Fruit fly (Drosophila melanogaster): Measurements from ENCODE around the gene CG42464.
A peak's percentile ranks its signal among the peaks of the same experiment; 100 is the strongest.

CG42464 gene

dm6 chr2L:3748691-3749090 is 49.4 kb downstream of the CG42464 start (continued):
- peak; percentile 28 for TF ChIP-seq HHEX (GFP tag; optimal IDR thresholded peaks at IDR 0.05)
- TF ChIP-seq bigmax (GFP tag; optimal IDR thresholded peaks at IDR 0.05): no peak
- no peak for TF ChIP-seq Atf3 (GFP tag; optimal IDR thresholded peaks at IDR 0.05)
- no peak for TF ChIP-seq her (GFP tag; optimal IDR thresholded peaks at IDR 0.05)
- no peak for TF ChIP-seq CG10654 (GFP tag; optimal IDR thresholded peaks at IDR 0.05)
- TF ChIP-seq CG2712 (tag; optimal IDR thresholded peaks at IDR 0.05): no peak
- no peak for TF ChIP-seq al (GFP tag; IDR thresholded peaks at IDR 0.05)
- TF ChIP-seq CG17802 (tag; optimal IDR thresholded peaks at IDR 0.05): no peak
- TF ChIP-seq ftz-f1 (GFP tag; optimal IDR thresholded peaks at IDR 0.05): no peak
- no peak for TF ChIP-seq CG5180 (GFP tag; optimal IDR thresholded peaks at IDR 0.05)
- peak; percentile 22 for TF ChIP-seq CG3281 (GFP tag; optimal IDR thresholded peaks at IDR 0.05)
- TF ChIP-seq ham (GFP tag; IDR thresholded peaks at IDR 0.05): no peak
- TF ChIP-seq MBD-R2 (GFP tag; IDR thresholded peaks at IDR 0.05): no peak
- no peak for TF ChIP-seq gfzf (GFP tag; optimal IDR thresholded peaks at IDR 0.05)
- TF ChIP-seq Taf1 (GFP tag; IDR thresholded peaks at IDR 0.05): no peak
- TF ChIP-seq CG1832 (GFP tag; optimal IDR thresholded peaks at IDR 0.05): no peak
- no peak for TF ChIP-seq esg (GFP tag; conservative IDR thresholded peaks at IDR 0.05)
- no peak for TF ChIP-seq CG1233 (GFP tag; optimal IDR thresholded peaks at IDR 0.05)
- no peak for TF ChIP-seq sim (GFP tag; IDR thresholded peaks at IDR 0.05)
- no peak for TF ChIP-seq Adf1 (GFP tag; IDR thresholded peaks at IDR 0.05)
- TF ChIP-seq Drgx (GFP tag; IDR thresholded peaks at IDR 0.05): no peak
- TF ChIP-seq Meics (GFP tag; optimal IDR thresholded peaks at IDR 0.05): peak; percentile 31
- no peak for TF ChIP-seq pnt (GFP tag; optimal IDR thresholded peaks at IDR 0.05)
- TF ChIP-seq Usf (GFP tag; optimal IDR thresholded peaks at IDR 0.05): no peak
- TF ChIP-seq oc (tag; optimal IDR thresholded peaks at IDR 0.05): no peak
- no peak for TF ChIP-seq H15 (GFP tag; IDR thresholded peaks at IDR 0.05)
- TF ChIP-seq hkb (optimal IDR thresholded peaks at IDR 0.05): no peak
- TF ChIP-seq hkb (GFP tag; IDR thresholded peaks at IDR 0.05): no peak
- no peak for TF ChIP-seq CG7372 (GFP tag; IDR thresholded peaks at IDR 0.05)
- no peak for TF ChIP-seq tx (GFP tag; optimal IDR thresholded peaks at IDR 0.05)
- no peak for TF ChIP-seq Sox100B (GFP tag; optimal IDR thresholded peaks at IDR 0.05)
- no peak for TF ChIP-seq Blimp-1 (GFP tag; optimal IDR thresholded peaks at IDR 0.05)
- TF ChIP-seq Trl (optimal IDR thresholded peaks at IDR 0.05): no peak
- peak; percentile 24 for TF ChIP-seq Trl (GFP tag; optimal IDR thresholded peaks at IDR 0.05)
- no peak for TF ChIP-seq trem (tag; optimal IDR thresholded peaks at IDR 0.05)
- no peak for TF ChIP-seq BtbVII (GFP tag; optimal IDR thresholded peaks at IDR 0.05)
- TF ChIP-seq twi (tag; optimal IDR thresholded peaks at IDR 0.05): no peak
- no peak for TF ChIP-seq CG2116 (GFP tag; optimal IDR thresholded peaks at IDR 0.05)
- no peak for TF ChIP-seq CG10462 (GFP tag; optimal IDR thresholded peaks at IDR 0.05)
- TF ChIP-seq Six4 (GFP tag; optimal IDR thresholded peaks at IDR 0.05): no peak
- no peak for TF ChIP-seq tgo (GFP tag; IDR thresholded peaks at IDR 0.05)
- no peak for TF ChIP-seq wek (GFP tag; optimal IDR thresholded peaks at IDR 0.05)
- TF ChIP-seq Awh (GFP tag; IDR thresholded peaks at IDR 0.05): no peak
- no peak for TF ChIP-seq grn (GFP tag; optimal IDR thresholded peaks at IDR 0.05)
- no peak for TF ChIP-seq HmgZ (tag; optimal IDR thresholded peaks at IDR 0.05)
- TF ChIP-seq CG42726 (GFP tag; IDR thresholded peaks at IDR 0.05; ENCODE audit: partially characterized antibody): no peak
- no peak for TF ChIP-seq ERR (GFP tag; optimal IDR thresholded peaks at IDR 0.05)
- no peak for TF ChIP-seq CG13624 (GFP tag; optimal IDR thresholded peaks at IDR 0.05)
- peak; percentile 33 for TF ChIP-seq CG8478 (optimal IDR thresholded peaks at IDR 0.05)
- TF ChIP-seq CG17912 (GFP tag; optimal IDR thresholded peaks at IDR 0.05): no peak
- no peak for TF ChIP-seq CG10267 (tag; optimal IDR thresholded peaks at IDR 0.05)
- TF ChIP-seq CG12769 (tag; optimal IDR thresholded peaks at IDR 0.05): no peak
- peak; percentile 11; the same call in 1 of the 2 replicates for TF ChIP-seq Ada2b (GFP tag; IDR thresholded peaks at IDR 0.05)
- TF ChIP-seq CG11398 (GFP tag; optimal IDR thresholded peaks at IDR 0.05): no peak

Data from whole organism, embryonic.